Worm (Caenorhabditis elegans): ENCODE data around the gene deb-1.

DNA sequence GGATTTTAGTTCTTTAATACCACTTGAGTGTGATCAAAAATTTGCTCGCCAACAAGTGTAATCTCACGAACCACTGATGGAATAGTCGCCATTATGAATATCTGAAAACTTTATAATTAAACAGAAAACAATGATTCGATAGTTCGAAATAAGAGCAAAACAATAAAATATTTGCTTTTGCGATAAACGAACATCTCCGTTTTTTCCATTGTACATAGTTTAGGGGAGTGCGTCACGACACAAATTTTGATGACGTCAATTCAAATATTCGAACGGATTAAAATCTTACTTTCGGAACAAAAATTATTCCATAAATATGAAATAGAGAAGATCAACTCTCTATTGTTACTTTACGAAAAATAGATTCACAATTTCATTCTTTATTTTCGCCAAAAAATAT is 39.9 kb upstream of the deb-1 start, which contains the start of gene mutd-1:
- TF ChIP-seq snpc-4 (tag; optimal IDR thresholded peaks at IDR 0.05) (no peak), mep-1 (tag; optimal IDR thresholded peaks at IDR 0.05) (no peak), ztf-11 (tag; optimal IDR thresholded peaks at IDR 0.05) (no peak), nhr-28 (tag; optimal IDR thresholded peaks at IDR 0.05) (no peak), mab-5 (tag; optimal IDR thresholded peaks at IDR 0.05) (no peak), unc-62 (GFP tag; optimal IDR thresholded peaks at IDR 0.05) (no peak), zip-8 (tag; optimal IDR thresholded peaks at IDR 0.05) (no peak), ceh-83 (GFP tag; optimal IDR thresholded peaks at IDR 0.05) (no peak), sem-2 (GFP tag; optimal IDR thresholded peaks at IDR 0.05) (no peak), ceh-39 (tag; optimal IDR thresholded peaks at IDR 0.05) (no peak), lsy-2 (tag; optimal IDR thresholded peaks at IDR 0.05) (no peak)

Data from whole organism, mixed stage, embryonic.